Fruit fly (Drosophila melanogaster): ENCODE data around the gene CG14852.

CG14852 gene

dm6 chr3R:14586480-14587443 lies 21.0 kb downstream of the CG14852 start (continued):
- no peak for TF ChIP-seq Max (GFP tag; optimal IDR thresholded peaks at IDR 0.05)
- no peak for TF ChIP-seq Nf-YA (GFP tag; IDR thresholded peaks at IDR 0.05)
- no peak for TF ChIP-seq crol (GFP tag; IDR thresholded peaks at IDR 0.05)
- TF ChIP-seq Dad (GFP tag; optimal IDR thresholded peaks at IDR 0.05): no peak
- TF ChIP-seq CG1832 (GFP tag; optimal IDR thresholded peaks at IDR 0.05): no peak
- peak; percentile 58 for TF ChIP-seq gem (tag; optimal IDR thresholded peaks at IDR 0.05)
- TF ChIP-seq CG11504 (tag; optimal IDR thresholded peaks at IDR 0.05): no peak
- no peak for TF ChIP-seq Dref (GFP tag; IDR thresholded peaks at IDR 0.05)
- TF ChIP-seq luna (GFP tag; optimal IDR thresholded peaks at IDR 0.05): no peak
- no peak for TF ChIP-seq mld (GFP tag; IDR thresholded peaks at IDR 0.05; ENCODE audit: partially characterized antibody)
- no peak for TF ChIP-seq CG11723 (GFP tag; optimal IDR thresholded peaks at IDR 0.05)
- TF ChIP-seq grau (tag; optimal IDR thresholded peaks at IDR 0.05): peak; percentile 24
- no peak for TF ChIP-seq az2 (GFP tag; optimal IDR thresholded peaks at IDR 0.05)
- peak; percentile 5 for TF ChIP-seq CG10979 (tag; optimal IDR thresholded peaks at IDR 0.05)
- no peak for TF ChIP-seq Bgb (GFP tag; IDR thresholded peaks at IDR 0.05; ENCODE audit: partially characterized antibody)
- TF ChIP-seq Lpt (GFP tag; optimal IDR thresholded peaks at IDR 0.05): no peak
- TF ChIP-seq Dip2 (GFP tag; IDR thresholded peaks at IDR 0.05): no peak
- TF ChIP-seq CG4820 (GFP tag; optimal IDR thresholded peaks at IDR 0.05): no peak
- TF ChIP-seq prd (optimal IDR thresholded peaks at IDR 0.05): no peak
- peak; percentile 52; the same call in 2 of the 3 replicates for TF ChIP-seq prd (GFP tag; IDR thresholded peaks at IDR 0.05)
- TF ChIP-seq dpn (GFP tag; optimal IDR thresholded peaks at IDR 0.05): no peak
- peak; percentile 26 for TF ChIP-seq Ssrp (tag; optimal IDR thresholded peaks at IDR 0.05)
- no peak for TF ChIP-seq Jarid2 (GFP tag; optimal IDR thresholded peaks at IDR 0.05)
- TF ChIP-seq sim (GFP tag; IDR thresholded peaks at IDR 0.05): no peak
- no peak for TF ChIP-seq CG2875 (GFP tag; optimal IDR thresholded peaks at IDR 0.05)
- no peak for TF ChIP-seq YL-1 (GFP tag; optimal IDR thresholded peaks at IDR 0.05)
- TF ChIP-seq pita (GFP tag; optimal IDR thresholded peaks at IDR 0.05): no peak
- TF ChIP-seq GATAe (GFP tag; conservative IDR thresholded peaks at IDR 0.05): no peak
- no peak for TF ChIP-seq CG14014 (GFP tag; IDR thresholded peaks at IDR 0.05)
- TF ChIP-seq sr (GFP tag; IDR thresholded peaks at IDR 0.05): no peak
- no peak for TF ChIP-seq CG34224 (GFP tag; IDR thresholded peaks at IDR 0.05; ENCODE audit: partially characterized antibody)
- TF ChIP-seq sug (tag; optimal IDR thresholded peaks at IDR 0.05): no peak
- no peak for TF ChIP-seq Awh (GFP tag; IDR thresholded peaks at IDR 0.05)
- 0 out of 2 replicates have a peak, but pooled peaks have one; percentile 38 for TF ChIP-seq CG31441 (GFP tag; IDR thresholded peaks at IDR 0.05)
- no peak for TF ChIP-seq B-H1 (GFP tag; IDR thresholded peaks at IDR 0.05)
- no peak for TF ChIP-seq CG9215 (GFP tag; IDR thresholded peaks at IDR 0.05)
- TF ChIP-seq bsh (GFP tag; optimal IDR thresholded peaks at IDR 0.05): peak in 1 of 2 experiments; percentile 8
- no peak for TF ChIP-seq Dll (GFP tag; IDR thresholded peaks at IDR 0.05; ENCODE audit: partially characterized antibody)
- TF ChIP-seq MBD-R2 (GFP tag; IDR thresholded peaks at IDR 0.05): no peak
- no peak for TF ChIP-seq cg (GFP tag; optimal IDR thresholded peaks at IDR 0.05)
- TF ChIP-seq Doc2 (GFP tag; IDR thresholded peaks at IDR 0.05): no peak
- TF ChIP-seq CG7372 (GFP tag; IDR thresholded peaks at IDR 0.05): no peak
- peak; percentile 75 for TF ChIP-seq dmrt11E (tag; optimal IDR thresholded peaks at IDR 0.05)
- no peak for TF ChIP-seq nau (GFP tag; optimal IDR thresholded peaks at IDR 0.05)
- TF ChIP-seq CG17829 (tag; optimal IDR thresholded peaks at IDR 0.05): peak; percentile 33
- TF ChIP-seq gsb (GFP tag; IDR thresholded peaks at IDR 0.05): no peak
- no peak for TF ChIP-seq oc (tag; optimal IDR thresholded peaks at IDR 0.05)
- TF ChIP-seq slbo (GFP tag; IDR thresholded peaks at IDR 0.05): no peak
- TF ChIP-seq croc (GFP tag; conservative IDR thresholded peaks at IDR 0.05): no peak

Measured in whole organism, embryonic.